Worm (Caenorhabditis elegans) whole organism, L4 larva: ENCODE measurements around the gene T09A5.15.

Experiments
- F49E8.2 ChIP-seq: sonication (generic microtip); optimal IDR thresholded peaks from 2 replicates; lab custom pipeline; 2016; ENCODE audit warnings: missing compliant biosample characterization, mild to moderate bottlenecking, missing genetic modification characterization, borderline replicate concordance
- pqm-1 ChIP-seq: sonication (generic microtip); optimal IDR thresholded peaks from 2 replicates; lab custom pipeline; 2017; ENCODE audit warnings: missing biosample characterization, missing genetic modification characterization

DNA sequence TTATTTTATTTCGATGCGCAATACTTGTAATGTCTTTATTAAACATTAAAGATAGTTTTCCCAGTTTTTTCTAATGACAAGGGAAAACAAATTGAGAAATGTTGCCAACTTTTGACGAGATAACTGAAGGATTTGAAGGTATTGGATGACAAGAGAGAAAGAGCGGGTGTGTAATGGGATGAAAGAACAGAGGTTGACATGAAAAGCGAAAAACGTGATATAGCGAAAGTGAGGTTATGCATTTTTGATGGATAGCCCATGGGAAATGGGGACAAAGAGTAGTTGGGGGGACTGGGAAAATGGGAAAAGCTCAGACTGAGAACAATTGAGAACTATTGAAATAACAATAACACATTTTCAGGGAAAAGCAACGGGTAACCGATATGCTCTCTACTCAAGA, 37.4 kb downstream of the T09A5.15 start:
- TF ChIP-seq pqm-1 (no peak), F49E8.2 (tag; lab: Kevin White, UChicago) (no peak)
